Worm (Caenorhabditis elegans) whole organism, L2 larva: ENCODE measurements around the gene ZK185.4.
A peak's percentile ranks its signal among the peaks of the same experiment; 100 is the strongest.

Experiments
- C34F6.9 ChIP-seq: fragments of 150-350 bp; optimal IDR thresholded peaks from 2 replicates; lab custom pipeline; 2014; ENCODE audit warnings: missing biosample characterization, missing genetic modification characterization
- F13H6.1 ChIP-seq: sonication (generic microtip); optimal IDR thresholded peaks from 2 replicates; lab custom pipeline; 2016; ENCODE audit warnings: missing genetic modification characterization, missing compliant biosample characterization
- Y55F3AM.14 ChIP-seq: fragments of 200-800 bp; sonication (Bioruptor generic); optimal IDR thresholded peaks from 2 replicates; lab custom pipeline; 2018; ENCODE audit warnings: mild to moderate bottlenecking, missing genetic modification characterization, missing compliant biosample characterization
- ZK546.5 ChIP-seq: sonication (generic microtip); optimal IDR thresholded peaks from 2 replicates; lab custom pipeline; 2017; ENCODE audit warnings: missing biosample characterization, missing genetic modification characterization
- aly-2 ChIP-seq: fragments of 150-350 bp; optimal IDR thresholded peaks from 2 replicates; lab custom pipeline; 2014; ENCODE audit warnings: missing biosample characterization, missing genetic modification characterization
- ama-1 ChIP-seq: fragments of 150-350 bp; optimal IDR thresholded peaks from 2 replicates; lab custom pipeline; 2018; ENCODE audit warnings: inconsistent platforms
- blmp-1 ChIP-seq: sonication (generic microtip); optimal IDR thresholded peaks from 2 replicates; lab custom pipeline; 2017; ENCODE audit warnings: missing genetic modification characterization, mild to moderate bottlenecking, missing compliant biosample characterization, antibody characterized with exemption, moderate library complexity; ENCODE audit not compliant: insufficient read depth
- ceh-16 ChIP-seq: fragments of 150-350 bp; optimal IDR thresholded peaks from 2 replicates; lab custom pipeline; 2014; ENCODE audit warnings: missing biosample characterization, missing genetic modification characterization
- ceh-82 ChIP-seq: fragments of 150-350 bp; optimal IDR thresholded peaks from 2 replicates; lab custom pipeline; 2014; ENCODE audit warnings: missing biosample characterization, missing genetic modification characterization
- crh-2 ChIP-seq: sonication (generic microtip); optimal IDR thresholded peaks from 2 replicates; lab custom pipeline; 2017; ENCODE audit warnings: missing biosample characterization, missing genetic modification characterization
- dmd-4 ChIP-seq: sonication (generic microtip); optimal IDR thresholded peaks from 2 replicates; lab custom pipeline; 2017; ENCODE audit warnings: missing biosample characterization, missing genetic modification characterization
- egl-27 ChIP-seq: sonication (generic microtip); optimal IDR thresholded peaks from 3 replicates; lab custom pipeline; 2017; ENCODE audit warnings: missing biosample characterization, missing genetic modification reagents, missing genetic modification characterization
- elt-3 ChIP-seq: sonication (generic microtip); optimal IDR thresholded peaks from 2 replicates; lab custom pipeline; 2017; ENCODE audit warnings: missing biosample characterization, missing genetic modification characterization
- fos-1 ChIP-seq: fragments of 150-350 bp; optimal IDR thresholded peaks from 2 replicates; lab custom pipeline; 2014; ENCODE audit warnings: missing biosample characterization, missing genetic modification characterization
- gmeb-1 ChIP-seq: fragments of 150-350 bp; optimal IDR thresholded peaks from 2 replicates; lab custom pipeline; 2014; ENCODE audit warnings: missing biosample characterization, missing genetic modification characterization
- lin-11 ChIP-seq: fragments of 150-350 bp; sonication (generic microtip); optimal IDR thresholded peaks from 2 replicates; lab custom pipeline; 2014; ENCODE audit warnings: missing biosample characterization, missing genetic modification characterization, inconsistent platforms, mixed read lengths
- lin-13 ChIP-seq: fragments of 150-350 bp; optimal IDR thresholded peaks from 2 replicates; lab custom pipeline; 2014; ENCODE audit warnings: missing biosample characterization, missing genetic modification reagents, missing genetic modification characterization
- lsy-2 ChIP-seq, 2 experiments: fragments of 150-350 bp in 1 of 2; sonication (generic microtip) in 1 of 2; optimal IDR thresholded peaks; 2 replicates each; lab custom pipeline; 2014 to 2017; ENCODE audit warnings: missing biosample characterization in 2 of 2, missing genetic modification characterization in 2 of 2
- mab-5 ChIP-seq: fragments of 150-350 bp; optimal IDR thresholded peaks from 2 replicates; lab custom pipeline; 2014; ENCODE audit warnings: missing biosample characterization, missing genetic modification characterization
- mbf-1 ChIP-seq: sonication (generic microtip); optimal IDR thresholded peaks from 2 replicates; lab custom pipeline; 2017; ENCODE audit warnings: missing biosample characterization, missing genetic modification characterization
- nhr-10 ChIP-seq: sonication (generic microtip); optimal IDR thresholded peaks from 2 replicates; lab custom pipeline; 2017; ENCODE audit warnings: missing biosample characterization, missing genetic modification characterization
- nhr-12 ChIP-seq: fragments of 150-350 bp; optimal IDR thresholded peaks from 2 replicates; lab custom pipeline; 2014; ENCODE audit warnings: missing biosample characterization, missing genetic modification characterization
- nhr-129 ChIP-seq: fragments of 150-350 bp; optimal IDR thresholded peaks from 2 replicates; lab custom pipeline; 2014; ENCODE audit warnings: missing biosample characterization, missing genetic modification characterization
- nhr-21 ChIP-seq: fragments of 150-350 bp; optimal IDR thresholded peaks from 2 replicates; lab custom pipeline; 2014; ENCODE audit warnings: missing biosample characterization, missing genetic modification characterization
- nhr-23 ChIP-seq: fragments of 150-350 bp; optimal IDR thresholded peaks from 2 replicates; lab custom pipeline; 2014; ENCODE audit warnings: missing biosample characterization, missing genetic modification reagents, missing genetic modification characterization
- nhr-237 ChIP-seq: fragments of 150-350 bp; optimal IDR thresholded peaks from 2 replicates; lab custom pipeline; 2014; ENCODE audit warnings: missing biosample characterization, missing genetic modification characterization
- nhr-25 ChIP-seq: fragments of 150-350 bp; sonication (generic microtip); optimal IDR thresholded peaks from 3 replicates; lab custom pipeline; 2014; ENCODE audit warnings: missing biosample characterization, missing genetic modification characterization
- nhr-6 ChIP-seq: fragments of 150-350 bp; optimal IDR thresholded peaks from 2 replicates; lab custom pipeline; 2014; ENCODE audit warnings: missing biosample characterization, missing genetic modification characterization
- peb-1 ChIP-seq: fragments of 150-350 bp; optimal IDR thresholded peaks from 2 replicates; lab custom pipeline; 2014; ENCODE audit warnings: missing biosample characterization, missing genetic modification characterization
- skn-1 ChIP-seq: sonication (generic microtip); optimal IDR thresholded peaks from 2 replicates; lab custom pipeline; 2017; ENCODE audit warnings: missing biosample characterization, missing genetic modification characterization
- sma-9 ChIP-seq, 2 experiments: fragments of 150-350 bp in 1 of 2; sonication (generic microtip) in 1 of 2; optimal IDR thresholded peaks; 2 replicates each; lab custom pipeline; 2014 to 2016; ENCODE audit warnings: missing genetic modification characterization in 2 of 2, mild to moderate bottlenecking in 1 of 2, missing biosample characterization in 1 of 2, missing compliant biosample characterization in 1 of 2, missing genetic modification reagents in 1 of 2, moderate library complexity in 1 of 2
- snpc-4 ChIP-seq: fragments of 150-350 bp; optimal IDR thresholded peaks from 2 replicates; lab custom pipeline; 2014; ENCODE audit warnings: missing biosample characterization, missing genetic modification characterization
- unc-39 ChIP-seq: fragments of 150-350 bp; optimal IDR thresholded peaks from 2 replicates; lab custom pipeline; 2014; ENCODE audit warnings: missing biosample characterization, missing genetic modification characterization
- unc-55 ChIP-seq: fragments of 150-350 bp; sonication (generic microtip); optimal IDR thresholded peaks from 3 replicates; lab custom pipeline; 2014; ENCODE audit warnings: missing biosample characterization, missing genetic modification reagents, missing genetic modification characterization
- zag-1 ChIP-seq: fragments of 150-350 bp; optimal IDR thresholded peaks from 2 replicates; lab custom pipeline; 2014; ENCODE audit warnings: missing biosample characterization, missing genetic modification characterization
- ztf-1 ChIP-seq: fragments of 200-800 bp; sonication (Bioruptor generic); conservative IDR thresholded peaks from 2 replicates; pipeline ENCODE4 v1.3.6; 2022; ENCODE audit warnings: missing genetic modification characterization, missing compliant biosample characterization

ZK185.4 gene

ce11 chrIV:4557130-4557529 is 24.2 kb upstream of the ZK185.4 start:
- TF ChIP-seq nhr-10 (tag; lab: Kevin White, UChicago) (no peak), lsy-2 (tag; optimal IDR thresholded peaks at IDR 0.05; lab: Kevin White, UChicago) (no peak), mbf-1 (tag; lab: Kevin White, UChicago) (no peak), fos-1 (no peak), skn-1 (tag; lab: Kevin White, UChicago) (no peak)

ce11 chrIV:4551562-4551961 is 18.6 kb upstream of the ZK185.4 start:
- TF ChIP-seq lin-11 (tag; lab: Kevin White, UChicago) (no peak), nhr-12 (tag; lab: Kevin White, UChicago) (no peak), peb-1 (no peak), C34F6.9 (tag; lab: Kevin White, UChicago) (no peak), unc-39 (tag; lab: Kevin White, UChicago) (no peak), ama-1 (lab: Kevin White, UChicago) (no peak)

DNA sequence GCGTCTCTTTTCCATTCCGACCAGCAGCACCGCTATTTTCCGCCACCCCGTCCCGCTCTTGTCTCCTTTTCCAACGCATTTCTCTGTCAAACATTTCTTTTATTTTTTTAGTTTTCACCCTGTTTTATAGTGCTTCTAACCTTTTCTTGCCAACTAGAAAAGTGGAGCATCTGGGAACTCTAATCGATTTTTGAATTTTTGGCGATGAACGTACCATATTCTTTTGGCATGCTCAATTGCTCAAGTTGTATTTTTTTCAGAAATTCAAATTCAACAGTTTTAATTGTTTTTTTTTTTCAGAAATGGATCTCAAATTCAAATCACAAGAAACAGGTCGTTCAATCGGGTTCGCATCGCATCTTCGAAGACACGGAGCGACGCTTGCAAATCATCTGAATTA is 15.3 kb upstream of the ZK185.4 start, which contains the start of gene ZK185.1:
Gene ZK185.1, plus strand, starts transcription at position 301 of the 400 bp plus-strand sequence.
- no peak for TF ChIP-seq nhr-10 (tag; lab: Kevin White, UChicago)
- TF ChIP-seq Y55F3AM.14 (GFP tag; lab: Kevin White, UChicago): no peak
- TF ChIP-seq snpc-4 (tag; lab: Kevin White, UChicago): no peak
- no peak for TF ChIP-seq skn-1 (tag; lab: Kevin White, UChicago)
- TF ChIP-seq ztf-1 (GFP tag; lab: Robert Waterston, UW): no peak
- TF ChIP-seq mab-5: no peak
- no peak for TF ChIP-seq ama-1 (lab: Kevin White, UChicago)
- TF ChIP-seq ceh-82 (tag; lab: Kevin White, UChicago): no peak
- no peak for TF ChIP-seq fos-1
- TF ChIP-seq unc-55 (GFP tag; lab: Kevin White, UChicago): no peak
- TF ChIP-seq aly-2: no peak
- TF ChIP-seq ZK546.5 (tag; lab: Kevin White, UChicago): no peak
- no peak for TF ChIP-seq nhr-129
- no peak for TF ChIP-seq F13H6.1 (tag; lab: Kevin White, UChicago)
- TF ChIP-seq nhr-21: no peak
- no peak for TF ChIP-seq unc-39 (tag; lab: Kevin White, UChicago)
- no peak for TF ChIP-seq sma-9 (GFP tag; optimal IDR thresholded peaks at IDR 0.05; lab: Kevin White, UChicago)
- TF ChIP-seq sma-9 (tag; optimal IDR thresholded peaks at IDR 0.05; lab: Kevin White, UChicago): no peak
- no peak for TF ChIP-seq ceh-16
- no peak for TF ChIP-seq blmp-1 (tag; lab: Kevin White, UChicago)
- TF ChIP-seq elt-3: no peak

- no peak for TF ChIP-seq nhr-237 (tag; lab: Kevin White, UChicago)
- no peak for TF ChIP-seq unc-55 (GFP tag; lab: Kevin White, UChicago)
- no peak for TF ChIP-seq F13H6.1 (tag; lab: Kevin White, UChicago)
- TF ChIP-seq dmd-4 (tag; lab: Kevin White, UChicago): no peak
- TF ChIP-seq gmeb-1: no peak
- no peak for TF ChIP-seq zag-1 (tag; lab: Kevin White, UChicago)
- TF ChIP-seq, all 48 proteins: peak for 0
Observed at ce11 chrIV:4545818-4546217, 12.9 kb upstream of the ZK185.4 start, which contains the start of gene ZK185.5. TSS of gene ZK185.5 (minus strand) at chrIV:4545918.

ce11 chrIV:4544215-4544614 is 11.3 kb upstream of the ZK185.4 start:
- TF ChIP-seq nhr-6 (no peak), C34F6.9 (tag; lab: Kevin White, UChicago) (no peak), crh-2 (tag; lab: Kevin White, UChicago) (peak; percentile 56), fos-1 (peak; percentile 45), lsy-2 (tag; optimal IDR thresholded peaks at IDR 0.05; lab: Kevin White, UChicago) (no peak)

ce11 chrIV:4542972-4543371 is 10.0 kb upstream of the ZK185.4 start:
- TF ChIP-seq ceh-16 (no peak), nhr-6 (no peak), egl-27 (tag; lab: Kevin White, UChicago) (no peak), lin-13 (GFP tag; lab: Kevin White, UChicago) (no peak), nhr-12 (tag; lab: Kevin White, UChicago) (no peak), crh-2 (tag; lab: Kevin White, UChicago) (no peak), dmd-4 (tag; lab: Kevin White, UChicago) (no peak), gmeb-1 (no peak), C34F6.9 (tag; lab: Kevin White, UChicago) (no peak), nhr-23 (no peak), nhr-25 (tag; lab: Kevin White, UChicago) (no peak), lin-11 (tag; lab: Kevin White, UChicago) (no peak)
